Worm (Caenorhabditis elegans) whole organism, midembryonic: ENCODE measurements around the gene pqn-27.

Experiments
- T22C8.4 ChIP-seq: fragments of 200-800 bp; sonication (Bioruptor generic); IDR thresholded peaks from 2 replicates; pipeline ENCODE4 v1.3.6; 2022; ENCODE audit warnings: missing genetic modification characterization, missing compliant biosample characterization
- cog-1 ChIP-seq: sonication (generic microtip); optimal IDR thresholded peaks from 2 replicates; lab custom pipeline; 2016; ENCODE audit warnings: missing genetic modification characterization, missing compliant biosample characterization
- flt-1 ChIP-seq: fragments of 200-800 bp; sonication (Bioruptor generic); IDR thresholded peaks from 2 replicates; pipeline ENCODE4 v1.3.6; 2022; ENCODE audit warnings: missing genetic modification characterization, missing compliant biosample characterization
- klf-2 ChIP-seq: fragments of 200-800 bp; sonication (Bioruptor generic); conservative IDR thresholded peaks from 2 replicates; pipeline ENCODE4 v1.3.6; 2022; ENCODE audit warnings: missing genetic modification reagents, missing genetic modification characterization, missing compliant biosample characterization
- med-1 ChIP-seq: sonication (generic microtip); optimal IDR thresholded peaks from 2 replicates; lab custom pipeline; 2017; ENCODE audit warnings: missing genetic modification characterization, mild to moderate bottlenecking, missing compliant biosample characterization, antibody characterized with exemption, missing genetic modification reagents; ENCODE audit not compliant: insufficient read depth
- ref-1 ChIP-seq: fragments of 200-800 bp; sonication (Bioruptor generic); conservative IDR thresholded peaks from 2 replicates; pipeline ENCODE4 v1.3.6; 2022; ENCODE audit warnings: missing genetic modification reagents, missing genetic modification characterization, missing compliant biosample characterization
- tab-1 ChIP-seq: fragments of 200-800 bp; sonication (Bioruptor generic); IDR thresholded peaks from 2 replicates; pipeline ENCODE4 v1.3.6; 2022; ENCODE audit warnings: missing genetic modification characterization, missing compliant biosample characterization
- ztf-23 ChIP-seq: fragments of 200-800 bp; sonication (Bioruptor generic); IDR thresholded peaks from 2 replicates; pipeline ENCODE4 v1.3.6; 2022; ENCODE audit warnings: missing genetic modification reagents, missing genetic modification characterization, missing compliant biosample characterization
- ztf-29 ChIP-seq: fragments of 200-800 bp; sonication (Bioruptor generic); IDR thresholded peaks from 2 replicates; pipeline ENCODE4 v1.3.6; 2022; ENCODE audit warnings: missing genetic modification reagents, missing genetic modification characterization, missing compliant biosample characterization

pqn-27 gene

ce11 chrII:13494175-13494650, 33.8 kb upstream of the pqn-27 start, which contains the start of gene ndua-7:
TSS of gene ndua-7 (minus strand) at chrII:13494600.
- no peak for TF ChIP-seq med-1
- TF ChIP-seq ztf-29 (GFP tag; lab: Robert Waterston, UW): no peak
- no peak for TF ChIP-seq T22C8.4 (GFP tag; lab: Robert Waterston, UW)
- no peak for TF ChIP-seq tab-1
- no peak for TF ChIP-seq flt-1 (GFP tag; lab: Robert Waterston, UW)
- no peak for TF ChIP-seq klf-2 (GFP tag; lab: Robert Waterston, UW)
- TF ChIP-seq ref-1 (GFP tag; lab: Robert Waterston, UW): no peak
- no peak for TF ChIP-seq cog-1

- TF ChIP-seq ztf-23 (no peak), T22C8.4 (GFP tag; lab: Robert Waterston, UW) (no peak), ztf-29 (GFP tag; lab: Robert Waterston, UW) (no peak), klf-2 (GFP tag; lab: Robert Waterston, UW) (no peak), tab-1 (no peak), med-1 (no peak), flt-1 (GFP tag; lab: Robert Waterston, UW) (no peak), ref-1 (GFP tag; lab: Robert Waterston, UW) (no peak), cog-1 (no peak)
Observed at ce11 chrII:13492948-13493347, 32.5 kb upstream of the pqn-27 start, which contains the start of gene F45H10.2. TSS of gene F45H10.2 (minus strand) at chrII:13493048.

- no peak for TF ChIP-seq flt-1 (GFP tag; lab: Robert Waterston, UW)
- TF ChIP-seq T22C8.4 (GFP tag; lab: Robert Waterston, UW): no peak
- no peak for TF ChIP-seq klf-2 (GFP tag; lab: Robert Waterston, UW)
- no peak for TF ChIP-seq ztf-29 (GFP tag; lab: Robert Waterston, UW)
- TF ChIP-seq ref-1 (GFP tag; lab: Robert Waterston, UW): no peak
Observed at ce11 chrII:13491254-13491889, 30.9 kb upstream of the pqn-27 start, which contains the start of gene alh-7. TSS of gene alh-7 (minus strand) at chrII:13491786.

- TF ChIP-seq tab-1 (no peak), cog-1 (no peak), ztf-23 (no peak), T22C8.4 (GFP tag; lab: Robert Waterston, UW) (no peak), med-1 (no peak), klf-2 (GFP tag; lab: Robert Waterston, UW) (no peak), flt-1 (GFP tag; lab: Robert Waterston, UW) (no peak), ztf-29 (GFP tag; lab: Robert Waterston, UW) (no peak), ref-1 (GFP tag; lab: Robert Waterston, UW) (no peak)
Observed at ce11 chrII:13489896-13490295, 29.5 kb upstream of the pqn-27 start.

- TF ChIP-seq klf-2 (GFP tag; lab: Robert Waterston, UW) (no peak), tab-1 (no peak), cog-1 (no peak), med-1 (no peak), T22C8.4 (GFP tag; lab: Robert Waterston, UW) (no peak), ztf-29 (GFP tag; lab: Robert Waterston, UW) (no peak), ztf-23 (no peak), ref-1 (GFP tag; lab: Robert Waterston, UW) (no peak), flt-1 (GFP tag; lab: Robert Waterston, UW) (no peak)
Observed at ce11 chrII:13487563-13487962, 27.1 kb upstream of the pqn-27 start.

ce11 chrII:13485119-13485518, 24.7 kb upstream of the pqn-27 start:
- TF ChIP-seq ztf-23 (no peak), cog-1 (no peak), T22C8.4 (GFP tag; lab: Robert Waterston, UW) (no peak), klf-2 (GFP tag; lab: Robert Waterston, UW) (no peak), med-1 (no peak), flt-1 (GFP tag; lab: Robert Waterston, UW) (no peak), tab-1 (no peak), ref-1 (GFP tag; lab: Robert Waterston, UW) (no peak), ztf-29 (GFP tag; lab: Robert Waterston, UW) (no peak)

ce11 chrII:13484108-13484507, 23.7 kb upstream of the pqn-27 start:
- TF ChIP-seq ztf-23 (no peak), ref-1 (GFP tag; lab: Robert Waterston, UW) (no peak), flt-1 (GFP tag; lab: Robert Waterston, UW) (no peak), med-1 (no peak), cog-1 (no peak), klf-2 (GFP tag; lab: Robert Waterston, UW) (no peak), tab-1 (no peak), T22C8.4 (GFP tag; lab: Robert Waterston, UW) (no peak), ztf-29 (GFP tag; lab: Robert Waterston, UW) (no peak)

ce11 chrII:13481781-13482455, 21.5 kb upstream of the pqn-27 start, which contains the start of gene E01G4.6:
TSS of gene E01G4.6 (plus strand) at chrII:13482405.
- TF ChIP-seq med-1 (no peak), T22C8.4 (GFP tag; lab: Robert Waterston, UW) (no peak), tab-1 (no peak)

ce11 chrII:13479424-13479823, 19.0 kb upstream of the pqn-27 start:
- TF ChIP-seq tab-1: no peak
- TF ChIP-seq ref-1 (GFP tag; lab: Robert Waterston, UW): no peak
- TF ChIP-seq flt-1 (GFP tag; lab: Robert Waterston, UW): no peak
- TF ChIP-seq T22C8.4 (GFP tag; lab: Robert Waterston, UW): no peak
- TF ChIP-seq med-1: no peak

ce11 chrII:13477230-13477629, 16.8 kb upstream of the pqn-27 start:
- TF ChIP-seq ref-1 (GFP tag; lab: Robert Waterston, UW) (no peak), ztf-29 (GFP tag; lab: Robert Waterston, UW) (no peak; the same call in 1 of the 2 replicates), ztf-23 (no peak), klf-2 (GFP tag; lab: Robert Waterston, UW) (no peak), tab-1 (no peak), cog-1 (no peak), med-1 (no peak), flt-1 (GFP tag; lab: Robert Waterston, UW) (no peak), T22C8.4 (GFP tag; lab: Robert Waterston, UW) (no peak)
